Worm (Caenorhabditis elegans): ENCODE data around the gene cbp-2.

Gene cbp-2

DNA sequence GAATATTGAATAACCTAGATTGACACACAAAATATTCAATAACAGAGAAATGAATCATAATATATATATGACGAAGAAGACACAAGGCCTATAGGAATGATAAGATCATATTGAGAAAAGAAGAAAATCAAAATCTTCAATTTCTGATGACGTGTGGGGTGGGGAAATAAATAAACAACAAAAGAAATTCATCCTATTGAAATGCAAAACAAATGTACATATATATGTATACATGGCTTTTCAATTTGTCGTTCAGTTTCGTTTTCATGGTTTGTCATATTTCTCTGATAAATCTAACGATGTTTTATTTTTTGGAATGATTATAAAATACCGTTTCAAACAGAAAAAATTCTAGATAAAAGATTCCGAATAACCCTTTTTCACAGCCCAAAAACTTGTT lies 3.7 kb downstream of the cbp-2 start, which contains the start of gene ttr-3:
Gene ttr-3 (minus strand): TSS at position 101 of the 400 bp plus-strand sequence.
- no peak for TF ChIP-seq unc-62 (GFP tag; optimal IDR thresholded peaks at IDR 0.05)
- TF ChIP-seq tbx-2 (tag; optimal IDR thresholded peaks at IDR 0.05): no peak
- no peak for TF ChIP-seq nhr-43 (tag; optimal IDR thresholded peaks at IDR 0.05; ENCODE audit: poor library complexity, severe bottlenecking)
- no peak for TF ChIP-seq lsy-12 (tag; optimal IDR thresholded peaks at IDR 0.05)
- TF ChIP-seq pha-4 (tag; optimal IDR thresholded peaks at IDR 0.05): no peak
- TF ChIP-seq fkh-10 (GFP tag; optimal IDR thresholded peaks at IDR 0.05): no peak
- TF ChIP-seq fkh-2 (tag; optimal IDR thresholded peaks at IDR 0.05): no peak
- no peak for TF ChIP-seq nhr-77 (tag; optimal IDR thresholded peaks at IDR 0.05)
- TF ChIP-seq nfya-1 (tag; optimal IDR thresholded peaks at IDR 0.05; ENCODE audit: insufficient read depth): no peak
- TF ChIP-seq hmg-11 (tag; optimal IDR thresholded peaks at IDR 0.05): no peak
- TF ChIP-seq ceh-28 (tag; optimal IDR thresholded peaks at IDR 0.05): no peak
- no peak for TF ChIP-seq nhr-28 (tag; optimal IDR thresholded peaks at IDR 0.05)
- no peak for TF ChIP-seq pqm-1 (tag; optimal IDR thresholded peaks at IDR 0.05)
- TF ChIP-seq ceh-16 (tag; optimal IDR thresholded peaks at IDR 0.05): no peak
- TF ChIP-seq snpc-4 (tag; optimal IDR thresholded peaks at IDR 0.05): no peak
- no peak for TF ChIP-seq elt-1 (tag; optimal IDR thresholded peaks at IDR 0.05)
- TF ChIP-seq mml-1 (tag; optimal IDR thresholded peaks at IDR 0.05): no peak
- no peak for TF ChIP-seq nhr-23 (tag; optimal IDR thresholded peaks at IDR 0.05)
- TF ChIP-seq ztf-11 (tag; optimal IDR thresholded peaks at IDR 0.05): no peak
- no peak for TF ChIP-seq lin-15B (tag; optimal IDR thresholded peaks at IDR 0.05)

DNA sequence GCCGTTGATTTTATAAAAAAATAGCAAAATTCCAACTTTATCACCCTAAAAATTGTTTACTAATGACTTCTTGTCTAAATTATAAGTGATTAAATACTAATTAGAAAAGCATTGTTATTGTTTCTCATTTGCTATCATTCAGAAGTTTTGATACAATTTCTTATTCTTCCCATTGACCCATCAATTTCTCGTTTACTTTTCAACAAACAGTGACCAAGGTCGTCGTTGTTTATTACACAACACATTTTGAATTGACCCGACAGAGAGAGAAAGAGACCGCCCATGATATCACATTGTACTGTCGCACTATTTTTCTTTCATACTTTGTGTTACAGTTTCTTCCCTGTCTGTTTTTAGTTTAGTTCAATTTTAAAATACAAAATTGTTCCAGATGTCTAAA lies 4.4 kb downstream of the cbp-2 start, which contains the start of gene ttr-2:
Gene ttr-2 (plus strand): TSS at position 392 of the 400 bp plus-strand sequence.
- TF ChIP-seq ceh-82 (tag; optimal IDR thresholded peaks at IDR 0.05): no peak
- TF ChIP-seq nhr-23 (tag; optimal IDR thresholded peaks at IDR 0.05): peak; percentile 3
- TF ChIP-seq nhr-25 (tag; optimal IDR thresholded peaks at IDR 0.05): peak; percentile 24

DNA sequence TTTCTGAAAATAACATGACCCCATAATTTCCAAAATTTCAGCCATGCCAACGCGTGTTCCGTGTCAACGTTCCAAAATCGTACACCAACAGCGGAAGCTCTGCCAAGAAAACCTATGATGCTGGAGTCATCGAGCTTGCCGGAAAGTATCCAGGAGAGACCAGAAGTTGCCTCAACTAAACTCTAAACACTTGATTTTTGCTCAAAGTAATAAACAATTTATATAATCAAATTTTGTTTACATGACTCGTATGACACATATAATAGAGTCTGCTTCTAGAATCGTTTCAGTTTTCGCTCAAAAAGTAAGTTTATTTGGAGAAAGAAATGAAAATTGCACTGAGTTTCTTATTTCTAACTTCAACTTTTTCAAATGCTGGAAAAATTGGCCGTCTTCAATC lies 5.8 kb downstream of the cbp-2 start, which contains the start of gene ttr-1:
Gene ttr-1 (plus strand): TSS at position 301 of the 400 bp plus-strand sequence.
- no peak for TF ChIP-seq ztf-11 (tag; optimal IDR thresholded peaks at IDR 0.05)
- no peak for TF ChIP-seq nhr-43 (tag; optimal IDR thresholded peaks at IDR 0.05; ENCODE audit: poor library complexity, severe bottlenecking)
- no peak for TF ChIP-seq aly-2 (tag; optimal IDR thresholded peaks at IDR 0.05)
- TF ChIP-seq nhr-12 (tag; optimal IDR thresholded peaks at IDR 0.05): no peak
- no peak for TF ChIP-seq mdl-1 (tag; optimal IDR thresholded peaks at IDR 0.05)
- no peak for TF ChIP-seq skn-1 (tag; optimal IDR thresholded peaks at IDR 0.05)
- no peak for TF ChIP-seq nhr-23 (tag; optimal IDR thresholded peaks at IDR 0.05)
- TF ChIP-seq elt-3 (tag; optimal IDR thresholded peaks at IDR 0.05): no peak
- no peak for TF ChIP-seq jun-1 (tag; optimal IDR thresholded peaks at IDR 0.05)

DNA sequence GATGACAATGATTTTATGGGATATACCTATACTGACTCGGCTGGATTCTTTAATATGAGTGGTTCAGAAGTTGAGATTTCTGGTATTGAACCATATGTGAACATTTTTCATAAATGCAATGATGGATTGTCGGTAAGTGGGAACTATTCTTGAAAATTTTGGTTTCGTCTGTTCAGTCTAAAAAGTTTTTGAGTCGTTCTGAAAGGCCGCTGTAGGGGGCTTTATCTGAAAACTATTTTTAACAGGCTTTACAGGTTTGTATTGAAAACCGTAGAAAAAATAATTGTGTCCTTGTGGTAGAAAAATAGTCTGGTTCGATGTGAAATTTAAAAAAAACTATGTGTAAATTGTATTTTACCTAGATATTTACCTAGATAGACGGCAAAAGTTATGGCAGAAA lies 6.6 kb downstream of the cbp-2 start:
- TF ChIP-seq unc-39 (tag; optimal IDR thresholded peaks at IDR 0.05) (no peak), mml-1 (tag; optimal IDR thresholded peaks at IDR 0.05) (no peak), zag-1 (tag; optimal IDR thresholded peaks at IDR 0.05) (no peak), lin-39 (tag; optimal IDR thresholded peaks at IDR 0.05) (no peak), ama-1 (optimal IDR thresholded peaks at IDR 0.05) (no peak), elt-3 (tag; optimal IDR thresholded peaks at IDR 0.05) (no peak), fkh-10 (GFP tag; optimal IDR thresholded peaks at IDR 0.05) (no peak), ceh-82 (tag; optimal IDR thresholded peaks at IDR 0.05) (no peak), lin-15B (tag; optimal IDR thresholded peaks at IDR 0.05) (no peak), daf-12 (tag; optimal IDR thresholded peaks at IDR 0.05) (no peak), fkh-2 (tag; optimal IDR thresholded peaks at IDR 0.05) (no peak), nfya-1 (tag; optimal IDR thresholded peaks at IDR 0.05; ENCODE audit: insufficient read depth) (no peak)

DNA sequence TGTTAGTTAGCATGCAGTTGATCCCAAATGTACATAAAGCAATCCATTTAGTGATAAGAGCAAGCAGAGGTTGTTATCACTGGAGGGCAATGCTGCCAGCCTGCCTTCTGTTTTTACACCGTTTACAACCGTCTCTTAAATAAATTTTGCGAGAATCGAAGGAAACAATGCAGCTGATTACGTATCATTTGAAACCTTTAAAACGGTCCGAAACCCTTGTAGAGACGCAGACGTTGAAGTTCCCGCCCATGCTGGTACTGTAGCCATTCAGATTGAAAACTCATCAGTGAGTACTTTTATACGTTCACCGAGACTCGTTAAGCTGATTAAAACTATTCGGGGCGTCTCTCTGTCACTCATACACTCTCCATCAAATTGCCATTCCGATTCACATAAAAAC lies 7.4 kb downstream of the cbp-2 start:
- no peak for TF ChIP-seq lin-15B (tag; optimal IDR thresholded peaks at IDR 0.05)
- TF ChIP-seq elt-1 (tag; optimal IDR thresholded peaks at IDR 0.05): no peak
- no peak for TF ChIP-seq snpc-4 (tag; optimal IDR thresholded peaks at IDR 0.05)
- no peak for TF ChIP-seq mml-1 (tag; optimal IDR thresholded peaks at IDR 0.05)
- no peak for TF ChIP-seq nhr-67 (tag; optimal IDR thresholded peaks at IDR 0.05)
- TF ChIP-seq nhr-12 (tag; optimal IDR thresholded peaks at IDR 0.05): no peak
- no peak for TF ChIP-seq aly-2 (tag; optimal IDR thresholded peaks at IDR 0.05)
- no peak for TF ChIP-seq lin-39 (tag; optimal IDR thresholded peaks at IDR 0.05)
- TF ChIP-seq unc-39 (tag; optimal IDR thresholded peaks at IDR 0.05): no peak
- TF ChIP-seq ceh-82 (tag; optimal IDR thresholded peaks at IDR 0.05): no peak
- TF ChIP-seq nfya-1 (tag; optimal IDR thresholded peaks at IDR 0.05; ENCODE audit: insufficient read depth): peak; percentile 53
- no peak for TF ChIP-seq unc-62 (GFP tag; optimal IDR thresholded peaks at IDR 0.05)
- TF ChIP-seq nhr-23 (tag; optimal IDR thresholded peaks at IDR 0.05): no peak
- no peak for TF ChIP-seq eor-1 (tag; optimal IDR thresholded peaks at IDR 0.05)
- TF ChIP-seq R02D3.7 (tag; optimal IDR thresholded peaks at IDR 0.05): no peak
- TF ChIP-seq ztf-11 (tag; optimal IDR thresholded peaks at IDR 0.05): no peak
- TF ChIP-seq tbx-2 (tag; optimal IDR thresholded peaks at IDR 0.05): no peak
- TF ChIP-seq ZK546.5 (tag; optimal IDR thresholded peaks at IDR 0.05): no peak
- TF ChIP-seq jun-1 (tag; optimal IDR thresholded peaks at IDR 0.05): peak; percentile 40
- no peak for TF ChIP-seq nhr-237 (tag; optimal IDR thresholded peaks at IDR 0.05)
- peak; percentile 47 for TF ChIP-seq pha-4 (tag; optimal IDR thresholded peaks at IDR 0.05)
- TF ChIP-seq fos-1 (tag; optimal IDR thresholded peaks at IDR 0.05): no peak
- TF ChIP-seq mdl-1 (tag; optimal IDR thresholded peaks at IDR 0.05): no peak
- no peak for TF ChIP-seq nhr-77 (tag; optimal IDR thresholded peaks at IDR 0.05)
- peak; percentile 98 for TF ChIP-seq elt-2 (tag; optimal IDR thresholded peaks at IDR 0.05)
- peak; percentile 92 for TF ChIP-seq pqm-1 (tag; optimal IDR thresholded peaks at IDR 0.05)
- no peak for TF ChIP-seq hmg-11 (tag; optimal IDR thresholded peaks at IDR 0.05)

All from whole organism, L3 larva.